Worm (Caenorhabditis elegans) whole organism, L4 larva: Measurements from ENCODE around the gene C04G2.10.

Experiments
- F26F4.8 ChIP-seq: fragments of 200-800 bp; sonication (Bioruptor generic); conservative IDR thresholded peaks from 2 replicates; pipeline ENCODE4 v1.3.6; 2022; ENCODE audit warnings: missing genetic modification characterization, missing compliant biosample characterization
- Y5F2A.4 ChIP-seq: fragments of 200-800 bp; sonication (Bioruptor generic); optimal IDR thresholded peaks from 2 replicates; lab custom pipeline; 2018; ENCODE audit warnings: mild to moderate bottlenecking, missing genetic modification characterization, missing compliant biosample characterization
- aha-1 ChIP-seq: fragments of 150-350 bp; peaks from one replicate; lab custom pipeline; 2014; ENCODE audit warnings: missing biosample characterization, missing genetic modification characterization
- arid-1 ChIP-seq: fragments of 200-800 bp; sonication (Bioruptor generic); conservative IDR thresholded peaks from 2 replicates; pipeline ENCODE4 v1.3.6; 2022; ENCODE audit warnings: missing genetic modification reagents, missing genetic modification characterization, missing compliant biosample characterization
- ceh-44 ChIP-seq: fragments of 200-800 bp; sonication (Bioruptor generic); IDR thresholded peaks from 2 replicates; pipeline ENCODE4 v1.3.6; 2022; ENCODE audit warnings: missing genetic modification reagents, missing genetic modification characterization, missing compliant biosample characterization
- ces-1 ChIP-seq: fragments of 150-350 bp; sonication (generic microtip); optimal IDR thresholded peaks from 4 replicates; lab custom pipeline; 2014; ENCODE audit warnings: missing biosample characterization, missing genetic modification reagents, missing genetic modification characterization
- ctbp-1 ChIP-seq: fragments of 200-800 bp; sonication (Bioruptor generic); IDR thresholded peaks from 2 replicates; pipeline ENCODE4 v1.3.6; 2022; ENCODE audit warnings: missing genetic modification reagents, missing genetic modification characterization, missing compliant biosample characterization
- daf-16 ChIP-seq, 3 experiments: sonication (generic microtip); optimal IDR thresholded peaks; 2 replicates each; lab custom pipeline; 2016 to 2017; ENCODE audit warnings: missing genetic modification characterization in 3 of 3, missing genetic modification reagents in 3 of 3, mild to moderate bottlenecking in 2 of 3, missing compliant biosample characterization in 2 of 3, missing biosample characterization in 1 of 3, moderate library complexity in 1 of 3
- dve-1 ChIP-seq: sonication (generic microtip); optimal IDR thresholded peaks from 2 replicates; lab custom pipeline; 2017; ENCODE audit warnings: antibody characterized with exemption, mild to moderate bottlenecking, missing genetic modification characterization, missing compliant biosample characterization; ENCODE audit not compliant: insufficient read depth
- fkh-10 ChIP-seq: fragments of 150-350 bp; optimal IDR thresholded peaks from 2 replicates; lab custom pipeline; 2014; ENCODE audit warnings: missing biosample characterization, missing genetic modification reagents, missing genetic modification characterization
- gei-8 ChIP-seq: fragments of 200-800 bp; sonication (Bioruptor generic); optimal IDR thresholded peaks from 2 replicates; lab custom pipeline; 2018; ENCODE audit warnings: mild to moderate bottlenecking, missing genetic modification characterization, missing compliant biosample characterization
- hlh-11 ChIP-seq: fragments of 200-800 bp; sonication (Bioruptor generic); optimal IDR thresholded peaks from 2 replicates; lab custom pipeline; 2018; ENCODE audit warnings: mild to moderate bottlenecking, missing genetic modification characterization, missing compliant biosample characterization
- hmg-1.1 ChIP-seq: fragments of 200-800 bp; sonication (Bioruptor generic); IDR thresholded peaks from 2 replicates; pipeline ENCODE4 v1.3.6; 2022; ENCODE audit warnings: missing genetic modification reagents, missing genetic modification characterization, missing compliant biosample characterization
- jun-1 ChIP-seq: fragments of 150-350 bp; optimal IDR thresholded peaks from 2 replicates; lab custom pipeline; 2014; ENCODE audit warnings: missing biosample characterization, missing genetic modification reagents, missing genetic modification characterization
- lin-38 ChIP-seq: fragments of 200-800 bp; sonication (Bioruptor generic); IDR thresholded peaks from 2 replicates; pipeline ENCODE4 v1.3.6; 2022; ENCODE audit warnings: missing genetic modification reagents, missing genetic modification characterization, missing compliant biosample characterization
- lir-3 ChIP-seq: sonication (generic microtip); optimal IDR thresholded peaks from 2 replicates; lab custom pipeline; 2016; ENCODE audit warnings: mild to moderate bottlenecking, missing genetic modification characterization, missing compliant biosample characterization
- madf-9 ChIP-seq: fragments of 200-800 bp; sonication (Bioruptor generic); conservative IDR thresholded peaks from 2 replicates; pipeline ENCODE4 v1.3.6; 2022; ENCODE audit warnings: missing genetic modification reagents, missing genetic modification characterization, missing compliant biosample characterization
- mdt-29 ChIP-seq: fragments of 200-800 bp; sonication (Bioruptor generic); IDR thresholded peaks from 2 replicates; pipeline ENCODE4 v1.3.6; 2022; ENCODE audit warnings: missing genetic modification reagents, missing genetic modification characterization, missing compliant biosample characterization
- nhr-6 ChIP-seq: fragments of 150-350 bp; optimal IDR thresholded peaks from 2 replicates; lab custom pipeline; 2014; ENCODE audit warnings: missing biosample characterization, missing genetic modification characterization
- pqm-1 ChIP-seq: sonication (generic microtip); optimal IDR thresholded peaks from 2 replicates; lab custom pipeline; 2017; ENCODE audit warnings: missing biosample characterization, missing genetic modification characterization
- rbr-2 ChIP-seq: sonication (generic microtip); optimal IDR thresholded peaks from 2 replicates; lab custom pipeline; 2016; ENCODE audit warnings: missing genotype, missing genetic modification characterization, missing compliant biosample characterization
- saeg-2 ChIP-seq: fragments of 200-800 bp; sonication (Bioruptor generic); IDR thresholded peaks from 2 replicates; pipeline ENCODE4 v1.3.6; 2022; ENCODE audit warnings: missing genetic modification reagents, missing genetic modification characterization, missing compliant biosample characterization
- set-16 ChIP-seq: fragments of 200-800 bp; sonication (Bioruptor generic); IDR thresholded peaks from 2 replicates; pipeline ENCODE4 v1.3.6; 2022; ENCODE audit warnings: missing genetic modification reagents, missing genetic modification characterization, missing compliant biosample characterization
- spr-1 ChIP-seq: sonication (generic microtip); optimal IDR thresholded peaks from 2 replicates; lab custom pipeline; 2016; ENCODE audit warnings: mild to moderate bottlenecking, missing genetic modification characterization, missing compliant biosample characterization
- tag-97 ChIP-seq: fragments of 200-800 bp; sonication (Bioruptor generic); IDR thresholded peaks from 2 replicates; pipeline ENCODE4 v1.3.6; 2022; ENCODE audit warnings: missing genetic modification characterization, missing compliant biosample characterization
- unc-39 ChIP-seq: sonication (generic microtip); optimal IDR thresholded peaks from 2 replicates; lab custom pipeline; 2017; ENCODE audit warnings: missing biosample characterization, missing genetic modification characterization
- unc-62 ChIP-seq, 3 experiments: fragments of 150-350 bp in 1 of 3; sonication (generic microtip); optimal IDR thresholded peaks in 2 of 3; peaks in 1 of 3; 1 replicate in 1 of 3; 2 replicates in 2 of 3; lab custom pipeline; 2014 to 2017; ENCODE audit warnings: missing biosample characterization in 3 of 3, missing genetic modification characterization in 3 of 3, missing genetic modification reagents in 3 of 3, missing genotype in 1 of 3
- vab-7 ChIP-seq: fragments of 200-800 bp; sonication (Bioruptor generic); IDR thresholded peaks from 2 replicates; pipeline ENCODE4 v1.3.6; 2022; ENCODE audit warnings: missing genetic modification reagents, missing genetic modification characterization, missing compliant biosample characterization
- zag-1 ChIP-seq: fragments of 150-350 bp; optimal IDR thresholded peaks from 2 replicates; lab custom pipeline; 2014; ENCODE audit warnings: missing biosample characterization, missing genetic modification characterization
- zfp-3 ChIP-seq: fragments of 200-800 bp; sonication (Bioruptor generic); conservative IDR thresholded peaks from 2 replicates; pipeline ENCODE4 v1.3.6; 2022; ENCODE audit warnings: missing genetic modification reagents, missing genetic modification characterization, missing compliant biosample characterization
- ztf-11 ChIP-seq: fragments of 150-350 bp; optimal IDR thresholded peaks from 2 replicates; lab custom pipeline; 2014; ENCODE audit warnings: missing biosample characterization, missing genetic modification characterization

The C04G2.10 gene

ce11 chrIV:10115142-10115541 is at the start of gene C04G2.10:
TSS of gene C04G2.10 (plus strand) at chrIV:10115442.
- TF ChIP-seq hlh-11 (tag; lab: Kevin White, UChicago) (no peak), ztf-11 (no peak), dve-1 (tag; lab: Kevin White, UChicago) (no peak), zfp-3 (no peak), ceh-44 (GFP tag; lab: Robert Waterston, UW) (no peak), spr-1 (no peak), gei-8 (GFP tag; lab: Kevin White, UChicago) (no peak), fkh-10 (no peak), zag-1 (tag; lab: Kevin White, UChicago) (no peak), lin-38 (no peak), Y5F2A.4 (no peak), F26F4.8 (GFP tag; lab: Robert Waterston, UW) (no peak), jun-1 (tag; lab: Kevin White, UChicago) (no peak), mdt-29 (GFP tag; lab: Robert Waterston, UW) (no peak)

- no peak for TF ChIP-seq rbr-2 (tag; lab: Kevin White, UChicago)
- TF ChIP-seq zfp-3, result no peak
- TF ChIP-seq arid-1, result no peak
- no peak for TF ChIP-seq mdt-29 (GFP tag; lab: Robert Waterston, UW)
- no peak for TF ChIP-seq hmg-1.1 (GFP tag; lab: Robert Waterston, UW)
- TF ChIP-seq lir-3 (tag; lab: Kevin White, UChicago), result no peak
- TF ChIP-seq vab-7 (GFP tag; lab: Robert Waterston, UW), result no peak
- peak; percentile 59 for TF ChIP-seq nhr-6 (tag; lab: Kevin White, UChicago)
- no peak for TF ChIP-seq ctbp-1 (GFP tag; lab: Robert Waterston, UW)
- no peak for TF ChIP-seq saeg-2
- TF ChIP-seq pqm-1 (tag; lab: Kevin White, UChicago), result peak; percentile 1
- TF ChIP-seq aha-1 (tag; lab: Kevin White, UChicago), result no peak
These were observed 48.8 kb upstream of the C04G2.10 start for ce11 chrIV:10066456-10066855.

- TF ChIP-seq tag-97 (no peak), lir-3 (tag; lab: Kevin White, UChicago) (no peak), ces-1 (GFP tag; lab: Kevin White, UChicago) (peak; percentile 3), daf-16 (GFP tag; optimal IDR thresholded peaks at IDR 0.05; lab: Kevin White, UChicago) (no peak), daf-16 (tag; optimal IDR thresholded peaks at IDR 0.05; lab: Kevin White, UChicago) (no peak), fkh-10 (peak; percentile 81), unc-62 (GFP tag; optimal IDR thresholded peaks at IDR 0.05 in 1 of 2; lab: Kevin White, UChicago) (peak in 1 of 2 experiments; percentile 21), unc-62 (tag; optimal IDR thresholded peaks at IDR 0.05; lab: Kevin White, UChicago) (no peak)
These were observed 47.7 kb upstream of the C04G2.10 start, which contains the start of gene cwn-2 for ce11 chrIV:10067541-10067940. TSS of gene cwn-2 (plus strand) at chrIV:10067816.

- TF ChIP-seq unc-62 (GFP tag; optimal IDR thresholded peaks at IDR 0.05 in 1 of 2; lab: Kevin White, UChicago) (peak in 1 of 2 experiments; percentile 96), unc-62 (tag; optimal IDR thresholded peaks at IDR 0.05; lab: Kevin White, UChicago) (no peak), madf-9 (GFP tag; lab: Robert Waterston, UW) (no peak)
These were observed 47.0 kb upstream of the C04G2.10 start for ce11 chrIV:10068266-10068665.

ce11 chrIV:10071121-10071520 is 44.1 kb upstream of the C04G2.10 start:
- peak; percentile 76 for TF ChIP-seq set-16

- TF ChIP-seq unc-62 (GFP tag; optimal IDR thresholded peaks at IDR 0.05 in 1 of 2; lab: Kevin White, UChicago) (peak in 1 of 2 experiments; percentile 50), unc-62 (tag; optimal IDR thresholded peaks at IDR 0.05; lab: Kevin White, UChicago) (no peak), unc-39 (tag; lab: Kevin White, UChicago) (no peak)
These were observed 42.7 kb upstream of the C04G2.10 start, which contains the start of gene W01B6.3 for ce11 chrIV:10072527-10072926. TSS of gene W01B6.3 (minus strand) at chrIV:10072627.
